Worm (Caenorhabditis elegans) whole organism, young adult: ENCODE measurements around the gene R07E5.11.

ENCODE experiments used
- K11D2.4 ChIP-seq: fragments of 200-800 bp; sonication (Bioruptor generic); IDR thresholded peaks from 2 replicates; pipeline ENCODE4 v1.3.6; 2022; ENCODE audit warnings: missing genetic modification reagents, missing genetic modification characterization, missing compliant biosample characterization
- pha-4 ChIP-seq: fragments of 150-350 bp; sonication (generic microtip); optimal IDR thresholded peaks from 2 replicates; lab custom pipeline; 2014; ENCODE audit warnings: missing biosample characterization, missing genetic modification reagents, missing genetic modification characterization
- ztf-28 ChIP-seq: fragments of 200-800 bp; sonication (Bioruptor generic); IDR thresholded peaks from 2 replicates; pipeline ENCODE4 v1.3.6; 2022; ENCODE audit warnings: missing genetic modification reagents, missing genetic modification characterization, missing compliant biosample characterization

DNA sequence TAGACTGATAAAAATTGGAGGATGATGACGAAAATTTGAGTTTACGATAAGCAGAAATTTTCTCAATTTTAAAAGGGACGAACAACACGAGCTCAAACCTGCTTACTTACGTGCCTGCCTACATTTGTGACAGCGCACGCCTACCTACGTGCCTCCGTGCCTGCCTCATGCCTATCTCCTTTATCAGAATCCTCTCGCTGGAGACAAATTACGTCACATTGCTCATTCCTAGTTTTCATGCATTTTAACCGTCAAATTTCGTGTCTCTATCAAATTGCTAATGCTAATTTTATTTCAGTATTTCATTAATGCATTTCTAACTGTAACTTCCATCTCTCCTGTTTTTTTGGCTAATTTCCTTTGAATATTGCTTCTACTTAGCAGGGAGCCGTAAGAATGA is 33.7 kb downstream of the R07E5.11 start, which contains the start of gene pals-27:
- TF ChIP-seq K11D2.4 (GFP tag; lab: Robert Waterston, UW) (no peak), ztf-28 (GFP tag; lab: Robert Waterston, UW) (no peak), pha-4 (tag; lab: Kevin White, UChicago) (no peak)
